Fruit fly (Drosophila melanogaster) whole organism: Measurements from ENCODE around the gene CG4022.

Experiments
- CG8478 ChIP-seq: fragments of >200 bp; optimal IDR thresholded peaks from 2 replicates; lab custom pipeline; 2018; ENCODE audit warnings: inconsistent platforms
- pan ChIP-seq: fragments of >200 bp; optimal IDR thresholded peaks from 2 replicates; lab custom pipeline; 2017
- psq ChIP-seq: fragments of >200 bp; optimal IDR thresholded peaks from 2 replicates; lab custom pipeline; 2017
- usp ChIP-seq: fragments of >200 bp; optimal IDR thresholded peaks from 2 replicates; lab custom pipeline; 2017; ENCODE audit warnings: missing biosample characterization, missing genetic modification characterization, mixed read lengths

DNA sequence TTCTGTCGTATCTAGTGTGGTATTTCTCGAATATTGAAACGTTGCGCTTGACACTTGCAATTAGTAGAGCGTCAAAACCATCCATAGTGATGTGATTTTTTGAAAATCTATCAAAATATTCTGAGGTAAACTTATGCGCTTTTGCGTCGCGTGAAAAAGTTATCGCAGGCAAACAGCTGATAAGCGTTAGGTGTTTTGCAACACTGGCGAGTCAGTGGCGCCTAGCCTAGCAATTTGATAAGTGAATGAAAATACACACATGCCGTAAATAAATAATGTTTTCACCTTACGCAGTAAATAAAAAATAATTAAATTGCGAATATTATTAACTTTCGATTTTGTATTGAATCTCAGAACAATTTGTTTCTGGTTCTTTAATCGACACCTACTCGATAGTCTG is 24.7 kb upstream of the CG4022 start, which contains the start of gene CG42526:
- TF ChIP-seq psq (lab: Kevin White, UChicago) = no peak
- no peak for TF ChIP-seq CG8478
- TF ChIP-seq usp (GFP tag; lab: Kevin White, UChicago) = no peak
- TF ChIP-seq pan = no peak
